Fruit fly (Drosophila melanogaster): ENCODE results near the gene bark.
A peak's percentile ranks its signal among the peaks of the same experiment; 100 is the strongest.

Gene bark

dm6 chr2L:3772937-3773623 lies 13.9 kb upstream of the bark start:
- TF ChIP-seq psq (optimal IDR thresholded peaks at IDR 0.05) (no peak), usp (GFP tag; optimal IDR thresholded peaks at IDR 0.05) (no peak), pan (optimal IDR thresholded peaks at IDR 0.05) (no peak), EcR (GFP tag; optimal IDR thresholded peaks at IDR 0.05) (peak in 1 of 2 experiments; percentile 67), Dll (optimal IDR thresholded peaks at IDR 0.05) (no peak), CG8478 (optimal IDR thresholded peaks at IDR 0.05) (no peak)

- no peak for TF ChIP-seq pan (optimal IDR thresholded peaks at IDR 0.05)
- no peak for TF ChIP-seq EcR (GFP tag; optimal IDR thresholded peaks at IDR 0.05)
Observed at dm6 chr2L:3773624-3773978, 13.4 kb upstream of the bark start.

- TF ChIP-seq EcR (GFP tag; optimal IDR thresholded peaks at IDR 0.05) (no peak), usp (GFP tag; optimal IDR thresholded peaks at IDR 0.05) (no peak), CG8478 (optimal IDR thresholded peaks at IDR 0.05) (no peak), Dll (optimal IDR thresholded peaks at IDR 0.05) (no peak), psq (optimal IDR thresholded peaks at IDR 0.05) (no peak), pan (optimal IDR thresholded peaks at IDR 0.05) (peak; percentile 82)
Observed at dm6 chr2L:3775767-3776351, 11.1 kb upstream of the bark start.

- TF ChIP-seq Dll (optimal IDR thresholded peaks at IDR 0.05): no peak
- no peak for TF ChIP-seq usp (GFP tag; optimal IDR thresholded peaks at IDR 0.05)
- no peak for TF ChIP-seq psq (optimal IDR thresholded peaks at IDR 0.05)
- no peak for TF ChIP-seq EcR (GFP tag; optimal IDR thresholded peaks at IDR 0.05)
- no peak for TF ChIP-seq CG8478 (optimal IDR thresholded peaks at IDR 0.05)
- TF ChIP-seq pan (optimal IDR thresholded peaks at IDR 0.05): no peak
Observed at dm6 chr2L:3776614-3777196, 10.3 kb upstream of the bark start.

dm6 chr2L:3777485-3777884 lies 9.5 kb upstream of the bark start:
- no peak for TF ChIP-seq psq (optimal IDR thresholded peaks at IDR 0.05)
- no peak for TF ChIP-seq CG8478 (optimal IDR thresholded peaks at IDR 0.05)
- TF ChIP-seq pan (optimal IDR thresholded peaks at IDR 0.05): no peak
- TF ChIP-seq Dll (optimal IDR thresholded peaks at IDR 0.05): no peak
- TF ChIP-seq EcR (GFP tag; optimal IDR thresholded peaks at IDR 0.05): no peak
- no peak for TF ChIP-seq usp (GFP tag; optimal IDR thresholded peaks at IDR 0.05)

- TF ChIP-seq pan (optimal IDR thresholded peaks at IDR 0.05) (no peak), CG8478 (optimal IDR thresholded peaks at IDR 0.05) (no peak), usp (GFP tag; optimal IDR thresholded peaks at IDR 0.05) (no peak), Dll (optimal IDR thresholded peaks at IDR 0.05) (peak; percentile 10), EcR (GFP tag; optimal IDR thresholded peaks at IDR 0.05) (no peak)
Observed at dm6 chr2L:3778157-3779060, 8.6 kb upstream of the bark start.

- no peak for TF ChIP-seq Dll (optimal IDR thresholded peaks at IDR 0.05)
- TF ChIP-seq pan (optimal IDR thresholded peaks at IDR 0.05): peak; percentile 76
- TF ChIP-seq EcR (GFP tag; optimal IDR thresholded peaks at IDR 0.05): no peak
Observed at dm6 chr2L:3779143-3779788, 7.7 kb upstream of the bark start.

dm6 chr2L:3780587-3780986 lies 6.4 kb upstream of the bark start:
- no peak for TF ChIP-seq CG8478 (optimal IDR thresholded peaks at IDR 0.05)
- TF ChIP-seq EcR (GFP tag; optimal IDR thresholded peaks at IDR 0.05): no peak
- no peak for TF ChIP-seq psq (optimal IDR thresholded peaks at IDR 0.05)
- TF ChIP-seq pan (optimal IDR thresholded peaks at IDR 0.05): no peak
- no peak for TF ChIP-seq Dll (optimal IDR thresholded peaks at IDR 0.05)
- TF ChIP-seq usp (GFP tag; optimal IDR thresholded peaks at IDR 0.05): no peak

dm6 chr2L:3781132-3781877 lies 5.7 kb upstream of the bark start:
- TF ChIP-seq Dll (optimal IDR thresholded peaks at IDR 0.05) (no peak), usp (GFP tag; optimal IDR thresholded peaks at IDR 0.05) (no peak), CG8478 (optimal IDR thresholded peaks at IDR 0.05) (no peak), pan (optimal IDR thresholded peaks at IDR 0.05) (no peak), psq (optimal IDR thresholded peaks at IDR 0.05) (no peak), EcR (GFP tag; optimal IDR thresholded peaks at IDR 0.05) (no peak)

dm6 chr2L:3784268-3784997 lies 2.5 kb upstream of the bark start, which contains the start of gene CG31960:
Gene CG31960, plus strand, starts transcription at chr2L:3784947.
- TF ChIP-seq EcR (GFP tag; optimal IDR thresholded peaks at IDR 0.05): no peak
- no peak for TF ChIP-seq Dll (optimal IDR thresholded peaks at IDR 0.05)
- TF ChIP-seq pan (optimal IDR thresholded peaks at IDR 0.05): no peak
- TF ChIP-seq usp (GFP tag; optimal IDR thresholded peaks at IDR 0.05): no peak
- TF ChIP-seq psq (optimal IDR thresholded peaks at IDR 0.05): no peak
